Fruit fly (Drosophila melanogaster) whole organism, embryonic: Measurements from ENCODE around the gene CG14252.

Experiments used
- Asciz ChIP-seq: fragments of 200-800 bp; sonication (Bioruptor generic); optimal IDR thresholded peaks from 2 replicates; lab custom pipeline; 2017; ENCODE audit warnings: missing biosample characterization, mild to moderate bottlenecking, missing genetic modification characterization, missing genetic modification reagents
- Bteb2 ChIP-seq: fragments of 200-800 bp; sonication (Bioruptor generic); optimal IDR thresholded peaks from 2 replicates; lab custom pipeline; 2016; ENCODE audit warnings: missing biosample characterization, missing genetic modification characterization
- CG10267 ChIP-seq: fragments of 200-800 bp; sonication (Bioruptor generic); optimal IDR thresholded peaks from 2 replicates; lab custom pipeline; 2018; ENCODE audit warnings: missing biosample characterization, mild to moderate bottlenecking, missing genetic modification characterization, moderate library complexity
- CG11398 ChIP-seq: fragments of 200-800 bp; sonication (Bioruptor generic); optimal IDR thresholded peaks from 2 replicates; lab custom pipeline; 2016; ENCODE audit warnings: missing biosample characterization, missing genetic modification characterization
- CG11504 ChIP-seq: fragments of 200-800 bp; sonication (Bioruptor generic); optimal IDR thresholded peaks from 3 replicates; lab custom pipeline; 2019; ENCODE audit warnings: missing biosample characterization, mild to moderate bottlenecking, missing genetic modification characterization, moderate library complexity
- CG14965 ChIP-seq: fragments of 200-800 bp; sonication (Bioruptor generic); optimal IDR thresholded peaks from 2 replicates; lab custom pipeline; 2016; ENCODE audit warnings: missing biosample characterization, missing genetic modification characterization, borderline replicate concordance
- CG15514 ChIP-seq: fragments of 200-800 bp; sonication (Bioruptor generic); optimal IDR thresholded peaks from 3 replicates; lab custom pipeline; 2017; ENCODE audit warnings: missing biosample characterization, missing genetic modification characterization, mild to moderate bottlenecking, moderate library complexity, missing genetic modification reagents
- CG2889 ChIP-seq: fragments of 200-800 bp; sonication (Bioruptor generic); IDR thresholded peaks from 3 replicates; pipeline ENCODE4 v1.3.6; 2022; ENCODE audit warnings: missing biosample characterization, missing genetic modification characterization
- CG32532 ChIP-seq: fragments of 200-800 bp; sonication (Bioruptor generic); IDR thresholded peaks from 2 replicates; pipeline ENCODE4 v1.3.6; 2022; ENCODE audit warnings: missing biosample characterization, missing genetic modification characterization
- CG32772 ChIP-seq: fragments of 200-800 bp; sonication (Bioruptor generic); IDR thresholded peaks from 2 replicates; pipeline ENCODE4 v1.3.6; 2022; ENCODE audit warnings: missing biosample characterization, missing genetic modification characterization
- CG3407 ChIP-seq: fragments of 200-800 bp; sonication (Bioruptor generic); optimal IDR thresholded peaks from 2 replicates; lab custom pipeline; 2018; ENCODE audit warnings: missing biosample characterization, mild to moderate bottlenecking, missing genetic modification characterization
- CG3726 ChIP-seq: fragments of 200-800 bp; sonication (Bioruptor generic); IDR thresholded peaks from 3 replicates; pipeline ENCODE4, ENCODE4 v1.3.6; 2022; ENCODE audit warnings: missing biosample characterization, missing genetic modification characterization
- CG6272 ChIP-seq: fragments of 200-800 bp; sonication (Bioruptor generic); IDR thresholded peaks from 2 replicates; pipeline ENCODE4 v1.3.6; 2022; ENCODE audit warnings: missing biosample characterization, missing genetic modification characterization
- CG7372 ChIP-seq: fragments of 200-800 bp; sonication (Bioruptor generic); IDR thresholded peaks from 2 replicates; pipeline ENCODE4 v1.3.6; 2022; ENCODE audit warnings: missing biosample characterization, missing genetic modification characterization
- CG8765 ChIP-seq: fragments of 200-800 bp; sonication (Bioruptor generic); IDR thresholded peaks from 2 replicates; pipeline ENCODE4 v1.3.6; 2022; ENCODE audit warnings: missing biosample characterization, missing genetic modification characterization
- CG9609 ChIP-seq: fragments of 200-800 bp; sonication (Bioruptor generic); optimal IDR thresholded peaks from 3 replicates; lab custom pipeline; 2016; ENCODE audit warnings: missing biosample characterization, missing genetic modification characterization
- CTCF ChIP-seq: fragments of 200-800 bp; sonication (Bioruptor generic); optimal IDR thresholded peaks from 2 replicates; lab custom pipeline; 2017; ENCODE audit warnings: missing biosample characterization, mild to moderate bottlenecking, missing genetic modification characterization, moderate library complexity
- CrebB ChIP-seq: fragments of 200-800 bp; sonication (Bioruptor generic); optimal IDR thresholded peaks from 3 replicates; lab custom pipeline; 2018; ENCODE audit warnings: missing biosample characterization, mild to moderate bottlenecking, missing genetic modification characterization
- D19A ChIP-seq: fragments of 200-800 bp; optimal IDR thresholded peaks from 3 replicates; lab custom pipeline; 2019; ENCODE audit warnings: missing biosample characterization, mild to moderate bottlenecking, missing genetic modification characterization, moderate library complexity
- Ets97D ChIP-seq: fragments of 200-800 bp; sonication (Bioruptor generic); optimal IDR thresholded peaks from 3 replicates; lab custom pipeline; 2016; ENCODE audit warnings: missing biosample characterization, missing genetic modification characterization
- GATAe ChIP-seq: fragments of 200-800 bp; sonication (Bioruptor generic); conservative IDR thresholded peaks from 2 replicates; pipeline ENCODE4 v1.3.6; 2022; ENCODE audit warnings: missing biosample characterization, missing genetic modification characterization
- HmgD ChIP-seq: fragments of 200-800 bp; sonication (Bioruptor generic); optimal IDR thresholded peaks from 3 replicates; lab custom pipeline; 2016; ENCODE audit warnings: missing biosample characterization, missing genetic modification characterization
- MESR4 ChIP-seq: fragments of 200-800 bp; sonication (Bioruptor generic); optimal IDR thresholded peaks from 2 replicates; lab custom pipeline; 2018; ENCODE audit warnings: missing biosample characterization, mild to moderate bottlenecking, missing genetic modification characterization, moderate library complexity
- Mes4 ChIP-seq: fragments of 200-800 bp; sonication (Bioruptor generic); optimal IDR thresholded peaks from 2 replicates; lab custom pipeline; 2016; ENCODE audit warnings: missing biosample characterization, missing genetic modification characterization
- NfI ChIP-seq: fragments of 200-800 bp; sonication (Bioruptor generic); optimal IDR thresholded peaks from 3 replicates; lab custom pipeline; 2018; ENCODE audit warnings: missing biosample characterization, mild to moderate bottlenecking, missing genetic modification characterization, moderate library complexity
- Oli ChIP-seq: fragments of 200-800 bp; sonication (Bioruptor generic); optimal IDR thresholded peaks from 2 replicates; lab custom pipeline; 2018; ENCODE audit warnings: missing biosample characterization, mild to moderate bottlenecking, missing genetic modification characterization, moderate library complexity
- Sin3A ChIP-seq: fragments of >200 bp; optimal IDR thresholded peaks from 2 replicates; lab custom pipeline; 2018
- bsh ChIP-seq, 2 experiments: fragments of 200-800 bp; sonication (Bioruptor generic); optimal IDR thresholded peaks; 2 replicates each; lab custom pipeline; 2017 to 2018; ENCODE audit warnings: mild to moderate bottlenecking in 2 of 2, missing biosample characterization in 2 of 2, missing genetic modification characterization in 2 of 2, moderate library complexity in 1 of 2
- crol ChIP-seq: fragments of 200-800 bp; sonication (Bioruptor generic); IDR thresholded peaks from 2 replicates; pipeline ENCODE4 v1.3.6; 2022; ENCODE audit warnings: missing biosample characterization, missing genetic modification characterization
- grau ChIP-seq: fragments of 200-800 bp; optimal IDR thresholded peaks from 3 replicates; lab custom pipeline; 2019; ENCODE audit warnings: missing biosample characterization, mild to moderate bottlenecking, missing genetic modification characterization, moderate library complexity
- h ChIP-seq: fragments of >200 bp; optimal IDR thresholded peaks from 2 replicates; lab custom pipeline; 2017
- jing ChIP-seq: fragments of 200-800 bp; sonication (Bioruptor generic); optimal IDR thresholded peaks from 2 replicates; lab custom pipeline; 2018; ENCODE audit warnings: missing biosample characterization, mild to moderate bottlenecking, missing genetic modification characterization
- klu ChIP-seq: fragments of 200-800 bp; sonication (Bioruptor generic); IDR thresholded peaks from 2 replicates; pipeline ENCODE4 v1.3.6; 2022; ENCODE audit warnings: missing biosample characterization, missing genetic modification characterization
- knrl ChIP-seq: fragments of 200-800 bp; sonication (Bioruptor generic); IDR thresholded peaks from 3 replicates; pipeline ENCODE4 v1.3.6; 2022; ENCODE audit warnings: missing biosample characterization, missing genetic modification characterization; ENCODE audit not compliant: partially characterized antibody
- lilli ChIP-seq: fragments of 200-800 bp; sonication (Bioruptor generic); optimal IDR thresholded peaks from 3 replicates; lab custom pipeline; 2016; ENCODE audit warnings: missing biosample characterization, missing genetic modification characterization
- lov ChIP-seq, 2 experiments: fragments of 200-800 bp in 1 of 2; fragments of >200 bp in 1 of 2; sonication (Bioruptor generic) in 1 of 2; IDR thresholded peaks in 1 of 2; optimal IDR thresholded peaks in 1 of 2; 2 replicates in 1 of 2; 3 replicates in 1 of 2; pipeline versions ENCODE4 v1.3.6 to Lab custom; 2017 to 2022; ENCODE audit warnings: missing biosample characterization in 1 of 2, missing genetic modification characterization in 1 of 2
- nom ChIP-seq: fragments of 200-800 bp; sonication (Bioruptor generic); optimal IDR thresholded peaks from 2 replicates; lab custom pipeline; 2017; ENCODE audit warnings: missing biosample characterization, missing genetic modification characterization, mild to moderate bottlenecking, moderate library complexity, missing genetic modification reagents
- otp ChIP-seq: fragments of 200-800 bp; sonication (Bioruptor generic); IDR thresholded peaks from 3 replicates; pipeline ENCODE4, ENCODE4 v1.3.6; 2022; ENCODE audit warnings: missing biosample characterization, missing genetic modification characterization
- p53 ChIP-seq: fragments of 200-800 bp; sonication (Bioruptor generic); optimal IDR thresholded peaks from 2 replicates; lab custom pipeline; 2016; ENCODE audit warnings: missing biosample characterization, missing genetic modification characterization
- psq ChIP-seq: fragments of 200-800 bp; sonication (Bioruptor generic); optimal IDR thresholded peaks from 2 replicates; lab custom pipeline; 2017; ENCODE audit warnings: missing biosample characterization, missing genetic modification characterization
- pum ChIP-seq: fragments of 200-800 bp; sonication (Bioruptor generic); optimal IDR thresholded peaks from 2 replicates; lab custom pipeline; 2016; ENCODE audit warnings: missing biosample characterization, missing genetic modification characterization
- rib ChIP-seq: fragments of 200-800 bp; sonication (Bioruptor generic); IDR thresholded peaks from 2 replicates; pipeline ENCODE4 v1.3.6; 2022; ENCODE audit warnings: missing biosample characterization, missing genetic modification characterization
- schlank ChIP-seq: fragments of 200-800 bp; sonication (Bioruptor generic); optimal IDR thresholded peaks from 2 replicates; lab custom pipeline; 2018; ENCODE audit warnings: missing biosample characterization, mild to moderate bottlenecking, missing genetic modification characterization
- scrt ChIP-seq: fragments of 200-800 bp; sonication (Bioruptor generic); optimal IDR thresholded peaks from 2 replicates; lab custom pipeline; 2018; ENCODE audit warnings: missing biosample characterization, mild to moderate bottlenecking, missing genetic modification characterization, moderate library complexity
- sob ChIP-seq: fragments of 200-800 bp; sonication (Bioruptor generic); IDR thresholded peaks from 2 replicates; pipeline ENCODE4 v1.3.6; 2022; ENCODE audit warnings: missing biosample characterization, missing genetic modification characterization
- sqz ChIP-seq: fragments of 200-800 bp; sonication (Bioruptor generic); optimal IDR thresholded peaks from 3 replicates; lab custom pipeline; 2018; ENCODE audit warnings: missing biosample characterization, mild to moderate bottlenecking, missing genetic modification characterization
- twi ChIP-seq: fragments of 200-800 bp; optimal IDR thresholded peaks from 2 replicates; lab custom pipeline; 2019; ENCODE audit warnings: missing biosample characterization, mild to moderate bottlenecking, missing genetic modification characterization, moderate library complexity
- vnd ChIP-seq: fragments of 200-800 bp; sonication (Bioruptor generic); IDR thresholded peaks from 3 replicates; pipeline ENCODE4 v1.3.6; 2022; ENCODE audit warnings: missing biosample characterization, missing genetic modification characterization; ENCODE audit not compliant: partially characterized antibody
- vvl ChIP-seq: fragments of 200-800 bp; sonication (Bioruptor generic); IDR thresholded peaks from 2 replicates; pipeline ENCODE4 v1.3.6; 2022; ENCODE audit warnings: missing biosample characterization, missing genetic modification characterization
- wor ChIP-seq: fragments of 200-800 bp; sonication (Bioruptor generic); IDR thresholded peaks from 2 replicates; pipeline ENCODE4 v1.3.6; 2022; ENCODE audit warnings: missing biosample characterization, missing genetic modification characterization
- zfh2 ChIP-seq: fragments of 200-800 bp; sonication (Bioruptor generic); optimal IDR thresholded peaks from 2 replicates; lab custom pipeline; 2016; ENCODE audit warnings: missing biosample characterization, missing genetic modification characterization

Gene CG14252

DNA sequence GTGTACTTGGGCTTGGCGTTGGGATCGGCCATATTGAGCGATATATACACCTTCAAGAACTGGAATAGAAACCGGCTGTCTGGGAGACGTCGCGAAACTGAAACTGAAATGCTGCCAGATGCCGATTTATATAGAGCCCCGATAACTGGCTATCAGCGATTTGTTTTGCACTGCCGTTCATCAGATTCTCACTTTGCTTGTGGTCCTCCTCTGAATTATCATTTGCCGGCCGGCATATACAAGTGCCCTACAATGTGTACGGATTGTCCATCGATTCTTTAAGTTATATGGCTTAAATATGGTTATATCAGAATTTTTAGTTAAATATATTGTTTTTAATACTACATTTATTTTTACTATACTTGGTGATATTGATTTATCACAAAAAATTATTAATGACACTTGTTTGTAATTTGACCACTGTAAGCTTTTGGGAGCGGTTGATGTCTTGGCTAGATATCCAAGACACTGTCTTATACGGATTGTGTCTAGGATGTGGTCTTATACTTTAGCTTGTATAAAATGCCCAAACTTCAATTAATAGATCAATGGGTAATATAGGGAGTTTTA is 43.2 kb downstream of the CG14252 start, which contains the start of gene CG31075 (continued):
- no peak for TF ChIP-seq CG3407 (GFP tag; lab: Kevin White, UChicago)
- peak; percentile 63 for TF ChIP-seq zfh2
- 0 out of 2 replicates have a peak, but pooled peaks have one; percentile 35 for TF ChIP-seq CG7372 (GFP tag; lab: Robert Waterston, UW)
- no peak for TF ChIP-seq crol (GFP tag; lab: Robert Waterston, UW)
- peak; percentile 26 for TF ChIP-seq Ets97D
- TF ChIP-seq CG14965 (GFP tag; lab: Kevin White, UChicago) = no peak
- peak; percentile 50; the same call in 1 of the 2 replicates for TF ChIP-seq sob
- TF ChIP-seq h (lab: Kevin White, UChicago) = no peak
- TF ChIP-seq rib (GFP tag; lab: Robert Waterston, UW) = no peak
- TF ChIP-seq twi = no peak
- no peak for TF ChIP-seq sqz (GFP tag; lab: Kevin White, UChicago)
- TF ChIP-seq grau (tag; lab: Kevin White, UChicago) = peak; percentile 56
- TF ChIP-seq CTCF (GFP tag; lab: Kevin White, UChicago) = peak; percentile 61
- no peak for TF ChIP-seq CG9609 (GFP tag; lab: Kevin White, UChicago)
- no peak for TF ChIP-seq lov (optimal IDR thresholded peaks at IDR 0.05; lab: Kevin White, UChicago)
- TF ChIP-seq lov (GFP tag; IDR thresholded peaks at IDR 0.05; lab: Robert Waterston, UW) = no peak
- TF ChIP-seq CG2889 = 0 out of 3 replicates have a peak, but pooled peaks have one; percentile 4
- TF ChIP-seq MESR4 (GFP tag; lab: Kevin White, UChicago) = no peak
- peak; percentile 48 for TF ChIP-seq schlank (tag; lab: Kevin White, UChicago)
- no peak for TF ChIP-seq HmgD
- TF ChIP-seq CG11398 (GFP tag; lab: Kevin White, UChicago) = no peak
- TF ChIP-seq jing (GFP tag; lab: Kevin White, UChicago) = no peak
- TF ChIP-seq Mes4 (GFP tag; lab: Kevin White, UChicago) = no peak
- TF ChIP-seq NfI (GFP tag; lab: Kevin White, UChicago) = peak; percentile 12
- TF ChIP-seq klu = peak; percentile 31; the same call in 1 of the 2 replicates
- TF ChIP-seq p53 = no peak
- no peak for TF ChIP-seq Oli (tag; lab: Kevin White, UChicago)
- TF ChIP-seq Sin3A (lab: Kevin White, UChicago) = no peak
- TF ChIP-seq CG8765 (GFP tag; lab: Robert Waterston, UW) = no peak
- TF ChIP-seq scrt (GFP tag; lab: Kevin White, UChicago) = peak; percentile 60
- peak; percentile 83 for TF ChIP-seq CG32532
- TF ChIP-seq pum = no peak
- TF ChIP-seq Bteb2 = no peak
- TF ChIP-seq vvl = peak; percentile 62
- peak; percentile 62 for TF ChIP-seq CG15514 (GFP tag; lab: Kevin White, UChicago)
- peak; percentile 17; the same call in 1 of the 2 replicates for TF ChIP-seq GATAe (GFP tag; lab: Robert Waterston, UW)
- TF ChIP-seq CG3726 = no peak
- peak in 1 of 2 experiments; percentile 21 for TF ChIP-seq bsh (GFP tag; optimal IDR thresholded peaks at IDR 0.05; lab: Kevin White, UChicago)
- TF ChIP-seq lilli (GFP tag; lab: Kevin White, UChicago) = peak; percentile 50
- no peak for TF ChIP-seq psq (GFP tag; lab: Kevin White, UChicago)
- TF ChIP-seq otp (GFP tag; lab: Robert Waterston, UW) = peak; percentile 24; the same call in 1 of the 3 replicates
- no peak for TF ChIP-seq CrebB (tag; lab: Kevin White, UChicago)
- TF ChIP-seq wor (GFP tag; lab: Robert Waterston, UW) = 0 out of 2 replicates have a peak, but pooled peaks have one; percentile 29
- TF ChIP-seq vnd = no peak
- no peak for TF ChIP-seq CG32772 (GFP tag; lab: Robert Waterston, UW)
- TF ChIP-seq D19A (tag; lab: Kevin White, UChicago) = peak; percentile 44
- no peak for TF ChIP-seq CG6272 (GFP tag; lab: Robert Waterston, UW)
- TF ChIP-seq CG11504 (tag; lab: Kevin White, UChicago) = peak; percentile 70
- TF ChIP-seq Asciz = no peak
- TF ChIP-seq nom (GFP tag; lab: Kevin White, UChicago) = peak; percentile 87
- TF ChIP-seq CG10267 (tag; lab: Kevin White, UChicago) = peak; percentile 16
- no peak for TF ChIP-seq knrl
